Worm (Caenorhabditis elegans): Measurements from ENCODE around the gene T12B5.15.

Gene T12B5.15

ce11 chrIII:909540-909939, 44.9 kb downstream of the T12B5.15 start, which contains the start of gene crls-1 (continued):
- TF ChIP-seq Y53G8AR.9 (GFP tag; conservative IDR thresholded peaks at IDR 0.05) = peak; percentile 53; the same call in 1 of the 2 replicates

ce11 chrIII:907990-908389, 46.5 kb downstream of the T12B5.15 start:
- no peak for TF ChIP-seq cebp-1 (GFP tag; IDR thresholded peaks at IDR 0.05)
- TF ChIP-seq cebp-1 (tag; optimal IDR thresholded peaks at IDR 0.05) = peak; percentile 2
- peak; percentile 16; the same call in 1 of the 2 replicates for TF ChIP-seq hmg-1.2 (GFP tag; IDR thresholded peaks at IDR 0.05)
- no peak for TF ChIP-seq somi-1 (GFP tag; optimal IDR thresholded peaks at IDR 0.05)
- TF ChIP-seq Y95B8A.8 (GFP tag; IDR thresholded peaks at IDR 0.05) = no peak

- no peak for TF ChIP-seq B0336.3 (GFP tag; IDR thresholded peaks at IDR 0.05)
- TF ChIP-seq lin-40 (tag; optimal IDR thresholded peaks at IDR 0.05) = no peak
- no peak for TF ChIP-seq nhr-27 (tag; optimal IDR thresholded peaks at IDR 0.05)
- TF ChIP-seq ztf-25 (GFP tag; IDR thresholded peaks at IDR 0.05) = no peak
- TF ChIP-seq Y67H2A.10 (GFP tag; conservative IDR thresholded peaks at IDR 0.05) = no peak
- no peak for TF ChIP-seq ceh-91 (GFP tag; IDR thresholded peaks at IDR 0.05)
- TF ChIP-seq tbx-9 (tag; optimal IDR thresholded peaks at IDR 0.05; ENCODE audit: borderline replicate concordance) = no peak
- TF ChIP-seq nfya-2 (GFP tag; IDR thresholded peaks at IDR 0.05) = no peak
- TF ChIP-seq ztf-3 (GFP tag; optimal IDR thresholded peaks at IDR 0.05) = no peak
- no peak for TF ChIP-seq ztf-26 (tag; optimal IDR thresholded peaks at IDR 0.05)
- no peak for TF ChIP-seq let-526 (GFP tag; IDR thresholded peaks at IDR 0.05)
- TF ChIP-seq D2030.7 (GFP tag; IDR thresholded peaks at IDR 0.05) = no peak
- no peak for TF ChIP-seq T26A5.8 (tag; optimal IDR thresholded peaks at IDR 0.05)
- no peak for TF ChIP-seq attf-5 (GFP tag; optimal IDR thresholded peaks at IDR 0.05)
- TF ChIP-seq hrde-1 (tag; optimal IDR thresholded peaks at IDR 0.05; ENCODE audit: borderline replicate concordance) = no peak
- no peak for TF ChIP-seq attf-6 (GFP tag; IDR thresholded peaks at IDR 0.05)
- no peak for TF ChIP-seq ztf-28 (GFP tag; IDR thresholded peaks at IDR 0.05)
- TF ChIP-seq hsf-1 (GFP tag; IDR thresholded peaks at IDR 0.05) = no peak
- TF ChIP-seq lag-1 (GFP tag; IDR thresholded peaks at IDR 0.05) = no peak
- no peak for TF ChIP-seq ccch-3 (GFP tag; optimal IDR thresholded peaks at IDR 0.05)
Observed at ce11 chrIII:907311-907710, 47.1 kb downstream of the T12B5.15 start, which contains the start of gene F23H11.4. Gene F23H11.4 (minus strand): TSS chrIII:907539.

Data from whole organism, young adult.